Fruit fly (Drosophila melanogaster) whole organism, embryonic: ENCODE results near the gene Cyt-c1L.
A peak's percentile ranks its signal among the peaks of the same experiment; 100 is the strongest.

Experiments used
- Atf3 ChIP-seq: fragments of 200-800 bp; sonication (Bioruptor generic); optimal IDR thresholded peaks from 3 replicates; lab custom pipeline; 2016; ENCODE audit warnings: missing biosample characterization, missing genetic modification characterization
- BEAF-32 ChIP-seq: fragments of 200-800 bp; sonication (Bioruptor generic); optimal IDR thresholded peaks from 3 replicates; lab custom pipeline; 2017; ENCODE audit warnings: missing biosample characterization, missing genetic modification characterization, mild to moderate bottlenecking, moderate library complexity, missing genetic modification reagents
- CG15073 ChIP-seq: fragments of 200-800 bp; sonication (Bioruptor generic); optimal IDR thresholded peaks from 2 replicates; lab custom pipeline; 2016; ENCODE audit warnings: missing biosample characterization, missing genetic modification characterization
- CG1647 ChIP-seq: fragments of 200-800 bp; sonication (Bioruptor generic); optimal IDR thresholded peaks from 3 replicates; lab custom pipeline; 2016; ENCODE audit warnings: missing biosample characterization, missing genetic modification characterization
- CG17359 ChIP-seq: fragments of 200-800 bp; sonication (Bioruptor generic); optimal IDR thresholded peaks from 3 replicates; lab custom pipeline; 2018; ENCODE audit warnings: missing biosample characterization, mild to moderate bottlenecking, missing genetic modification characterization, moderate library complexity
- CG17385 ChIP-seq: fragments of 200-800 bp; sonication (Bioruptor generic); optimal IDR thresholded peaks from 3 replicates; lab custom pipeline; 2018; ENCODE audit warnings: missing biosample characterization, mild to moderate bottlenecking, missing genetic modification characterization
- CG17829 ChIP-seq: fragments of 200-800 bp; optimal IDR thresholded peaks from 2 replicates; lab custom pipeline; 2019; ENCODE audit warnings: missing biosample characterization, mild to moderate bottlenecking, missing genetic modification characterization, moderate library complexity
- CG18599 ChIP-seq: fragments of 200-800 bp; sonication (Bioruptor generic); optimal IDR thresholded peaks from 3 replicates; lab custom pipeline; 2017; ENCODE audit warnings: missing biosample characterization, missing genetic modification characterization, mild to moderate bottlenecking, moderate library complexity, missing genetic modification reagents
- CG2120 ChIP-seq: fragments of 200-800 bp; sonication (Bioruptor generic); optimal IDR thresholded peaks from 3 replicates; lab custom pipeline; 2016; ENCODE audit warnings: missing biosample characterization, missing genetic modification characterization
- CG32532 ChIP-seq: fragments of 200-800 bp; sonication (Bioruptor generic); IDR thresholded peaks from 2 replicates; pipeline ENCODE4 v1.3.6; 2022; ENCODE audit warnings: missing biosample characterization, missing genetic modification characterization
- CG34422 ChIP-seq: fragments of 200-800 bp; sonication (Bioruptor generic); IDR thresholded peaks from 3 replicates; pipeline ENCODE4 v1.3.6; 2022; ENCODE audit warnings: missing biosample characterization, missing genetic modification characterization
- CG4360 ChIP-seq: fragments of 200-800 bp; sonication (Bioruptor generic); IDR thresholded peaks from 2 replicates; pipeline ENCODE4 v1.3.6; 2022; ENCODE audit warnings: missing biosample characterization, missing genetic modification characterization
- CG6272 ChIP-seq: fragments of 200-800 bp; sonication (Bioruptor generic); IDR thresholded peaks from 2 replicates; pipeline ENCODE4 v1.3.6; 2022; ENCODE audit warnings: missing biosample characterization, missing genetic modification characterization
- CG6765 ChIP-seq: fragments of 200-800 bp; sonication (Bioruptor generic); optimal IDR thresholded peaks from 3 replicates; lab custom pipeline; 2017; ENCODE audit warnings: missing biosample characterization, mild to moderate bottlenecking, missing genetic modification characterization
- CG9876 ChIP-seq: fragments of 200-800 bp; sonication (Bioruptor generic); optimal IDR thresholded peaks from 2 replicates; lab custom pipeline; 2016; ENCODE audit warnings: missing biosample characterization, missing genetic modification characterization
- CG9932 ChIP-seq: fragments of 200-800 bp; sonication (Bioruptor generic); IDR thresholded peaks from 2 replicates; pipeline ENCODE4 v1.3.6; 2022; ENCODE audit warnings: missing biosample characterization, missing genetic modification characterization
- CTCF ChIP-seq: fragments of 200-800 bp; sonication (Bioruptor generic); optimal IDR thresholded peaks from 2 replicates; lab custom pipeline; 2017; ENCODE audit warnings: missing biosample characterization, mild to moderate bottlenecking, missing genetic modification characterization, moderate library complexity
- CrebB ChIP-seq: fragments of 200-800 bp; sonication (Bioruptor generic); optimal IDR thresholded peaks from 3 replicates; lab custom pipeline; 2018; ENCODE audit warnings: missing biosample characterization, mild to moderate bottlenecking, missing genetic modification characterization
- Dbx ChIP-seq: fragments of 200-800 bp; sonication (Bioruptor generic); IDR thresholded peaks from 3 replicates; pipeline ENCODE4 v1.3.6; 2022; ENCODE audit warnings: missing biosample characterization, missing genetic modification characterization
- Dip2 ChIP-seq: fragments of 200-800 bp; sonication (Bioruptor generic); IDR thresholded peaks from 2 replicates; pipeline ENCODE4 v1.3.6; 2022; ENCODE audit warnings: missing biosample characterization, missing genetic modification characterization
- Drgx ChIP-seq: fragments of 200-800 bp; sonication (Bioruptor generic); IDR thresholded peaks from 2 replicates; pipeline ENCODE4 v1.3.6; 2022; ENCODE audit warnings: missing biosample characterization, missing genetic modification characterization
- Elba2 ChIP-seq: fragments of 200-800 bp; sonication (Bioruptor generic); optimal IDR thresholded peaks from 3 replicates; lab custom pipeline; 2016; ENCODE audit warnings: missing biosample characterization, missing genetic modification characterization
- Fer3 ChIP-seq: fragments of 200-800 bp; sonication (Bioruptor generic); optimal IDR thresholded peaks from 2 replicates; lab custom pipeline; 2018; ENCODE audit warnings: missing biosample characterization, mild to moderate bottlenecking, missing genetic modification characterization, moderate library complexity
- Gug ChIP-seq: fragments of 200-800 bp; sonication (Bioruptor generic); IDR thresholded peaks from 4 replicates; pipeline ENCODE4 v1.3.6; 2022; ENCODE audit warnings: missing biosample characterization, missing genetic modification characterization
- Hr51 ChIP-seq, 2 experiments: fragments of 200-800 bp; sonication (Bioruptor generic); optimal IDR thresholded peaks; 2 replicates in 1 of 2; 3 replicates in 1 of 2; lab custom pipeline; 2016 to 2018; ENCODE audit warnings: missing biosample characterization in 2 of 2, missing genetic modification characterization in 2 of 2, mild to moderate bottlenecking in 1 of 2, moderate library complexity in 1 of 2
- NFAT ChIP-seq: fragments of 200-800 bp; sonication (Bioruptor generic); IDR thresholded peaks from 2 replicates; pipeline ENCODE4 v1.3.6; 2022; ENCODE audit warnings: missing biosample characterization, missing genetic modification characterization
- Sry-δ ChIP-seq: fragments of 200-800 bp; sonication (Bioruptor generic); optimal IDR thresholded peaks from 2 replicates; lab custom pipeline; 2016; ENCODE audit warnings: missing biosample characterization, missing genetic modification characterization
- YL-1 ChIP-seq: fragments of 200-800 bp; sonication (Bioruptor generic); optimal IDR thresholded peaks from 3 replicates; lab custom pipeline; 2017; ENCODE audit warnings: missing biosample characterization, mild to moderate bottlenecking, missing genetic modification characterization
- amos ChIP-seq: fragments of 200-800 bp; sonication (Bioruptor generic); IDR thresholded peaks from 2 replicates; pipeline ENCODE4 v1.3.6; 2022; ENCODE audit warnings: missing biosample characterization, missing genetic modification characterization; ENCODE audit not compliant: partially characterized antibody
- ara ChIP-seq: fragments of 200-800 bp; sonication (Bioruptor generic); IDR thresholded peaks from 2 replicates; pipeline ENCODE4 v1.3.6; 2022; ENCODE audit warnings: missing biosample characterization, missing genetic modification characterization
- ase ChIP-seq: fragments of 200-800 bp; sonication (Bioruptor generic); IDR thresholded peaks from 3 replicates; pipeline ENCODE4 v1.3.6; 2022; ENCODE audit warnings: missing biosample characterization, missing genetic modification characterization
- ato ChIP-seq: fragments of 200-800 bp; sonication (Bioruptor generic); IDR thresholded peaks from 2 replicates; pipeline ENCODE4 v1.3.6; 2022; ENCODE audit warnings: missing biosample characterization, missing genetic modification characterization; ENCODE audit not compliant: partially characterized antibody
- az2 ChIP-seq: fragments of 200-800 bp; sonication (Bioruptor generic); optimal IDR thresholded peaks from 3 replicates; lab custom pipeline; 2016; ENCODE audit warnings: missing biosample characterization, missing genetic modification characterization
- bab2 ChIP-seq: fragments of 200-800 bp; sonication (Bioruptor generic); optimal IDR thresholded peaks from 2 replicates; lab custom pipeline; 2016; ENCODE audit warnings: missing biosample characterization, missing genetic modification characterization
- bcd ChIP-seq: fragments of 200-800 bp; sonication (Bioruptor generic); optimal IDR thresholded peaks from 2 replicates; lab custom pipeline; 2017; ENCODE audit warnings: missing biosample characterization, mild to moderate bottlenecking, missing genetic modification characterization
- corto ChIP-seq: fragments of 200-800 bp; sonication (Bioruptor generic); optimal IDR thresholded peaks from 2 replicates; lab custom pipeline; 2016; ENCODE audit warnings: missing biosample characterization, mild to moderate bottlenecking, missing genetic modification characterization, moderate library complexity
- cwo ChIP-seq: fragments of 200-800 bp; sonication (Bioruptor generic); optimal IDR thresholded peaks from 3 replicates; lab custom pipeline; 2017; ENCODE audit warnings: missing biosample characterization, missing genetic modification characterization, mild to moderate bottlenecking, moderate library complexity, missing genetic modification reagents
- dan ChIP-seq: fragments of 200-800 bp; sonication (Bioruptor generic); IDR thresholded peaks from 2 replicates; pipeline ENCODE4 v1.3.6; 2022; ENCODE audit warnings: missing biosample characterization, missing genetic modification characterization
- gem ChIP-seq: fragments of 200-800 bp; sonication (Bioruptor generic); optimal IDR thresholded peaks from 2 replicates; lab custom pipeline; 2019; ENCODE audit warnings: missing biosample characterization, mild to moderate bottlenecking, missing genetic modification characterization, moderate library complexity
- lab ChIP-seq: fragments of 200-800 bp; sonication (Bioruptor generic); optimal IDR thresholded peaks from 3 replicates; lab custom pipeline; 2017; ENCODE audit warnings: missing biosample characterization, missing genetic modification characterization, mild to moderate bottlenecking, moderate library complexity, missing genetic modification reagents
- lbe ChIP-seq: fragments of 200-800 bp; sonication (Bioruptor generic); optimal IDR thresholded peaks from 2 replicates; lab custom pipeline; 2016; ENCODE audit warnings: missing biosample characterization, mild to moderate bottlenecking, missing genetic modification characterization
- lmd ChIP-seq: fragments of 200-800 bp; sonication (Bioruptor generic); IDR thresholded peaks from 2 replicates; pipeline ENCODE4 v1.3.6; 2022; ENCODE audit warnings: missing biosample characterization, missing genetic modification characterization
- p53 ChIP-seq: fragments of 200-800 bp; sonication (Bioruptor generic); optimal IDR thresholded peaks from 2 replicates; lab custom pipeline; 2016; ENCODE audit warnings: missing biosample characterization, missing genetic modification characterization
- pzg ChIP-seq: fragments of 200-800 bp; sonication (Bioruptor generic); optimal IDR thresholded peaks from 3 replicates; lab custom pipeline; 2018; ENCODE audit warnings: missing biosample characterization, mild to moderate bottlenecking, missing genetic modification characterization, moderate library complexity
- ranshi ChIP-seq: fragments of 200-800 bp; sonication (Bioruptor generic); IDR thresholded peaks from 2 replicates; pipeline ENCODE4 v1.3.6; 2022; ENCODE audit warnings: missing biosample characterization, missing genetic modification characterization
- slbo ChIP-seq: fragments of 200-800 bp; sonication (Bioruptor generic); IDR thresholded peaks from 2 replicates; pipeline ENCODE4 v1.3.6; 2022; ENCODE audit warnings: missing biosample characterization, missing genetic modification characterization
- sug ChIP-seq: fragments of 200-800 bp; optimal IDR thresholded peaks from 2 replicates; lab custom pipeline; 2019; ENCODE audit warnings: missing biosample characterization, mild to moderate bottlenecking, missing genetic modification characterization, moderate library complexity
- tin ChIP-seq: fragments of 200-800 bp; sonication (Bioruptor generic); optimal IDR thresholded peaks from 3 replicates; lab custom pipeline; 2016; ENCODE audit warnings: missing biosample characterization, missing genetic modification characterization

Gene Cyt-c1L

dm6 chr3R:29202418-29202817 is 1.5 kb downstream of the Cyt-c1L start, which contains the start of gene Mesh1 (continued):
- TF ChIP-seq BEAF-32 (GFP tag; lab: Kevin White, UChicago): peak; percentile 34
- peak; percentile 6 for TF ChIP-seq Sry-δ (GFP tag; lab: Kevin White, UChicago)
- no peak for TF ChIP-seq CG17829
- no peak for TF ChIP-seq CG34422
- TF ChIP-seq ranshi: no peak
- no peak for TF ChIP-seq CG6272 (GFP tag; lab: Robert Waterston, UW)
- TF ChIP-seq gem (tag; lab: Kevin White, UChicago): no peak
- no peak for TF ChIP-seq ase
- TF ChIP-seq CG17385 (GFP tag; lab: Kevin White, UChicago): no peak
- no peak for TF ChIP-seq CG17359 (tag; lab: Kevin White, UChicago)
- peak; percentile 38 for TF ChIP-seq pzg (GFP tag; lab: Kevin White, UChicago)
- no peak for TF ChIP-seq az2 (GFP tag; lab: Kevin White, UChicago)
- no peak for TF ChIP-seq CG9876
- TF ChIP-seq dan (GFP tag; lab: Robert Waterston, UW): no peak
- no peak for TF ChIP-seq amos

- no peak for TF ChIP-seq CrebB (tag; lab: Kevin White, UChicago)
- 0 out of 2 replicates have a peak, but pooled peaks have one; percentile 32 for TF ChIP-seq slbo (GFP tag; lab: Robert Waterston, UW)
- peak; percentile 7 for TF ChIP-seq bab2 (GFP tag; lab: Kevin White, UChicago)
- TF ChIP-seq Fer3 (tag; lab: Kevin White, UChicago): no peak
- TF ChIP-seq CG18599: peak; percentile 12
- TF ChIP-seq CG6765 (GFP tag; lab: Kevin White, UChicago): no peak
- no peak for TF ChIP-seq ato
- TF ChIP-seq Elba2: no peak
- no peak for TF ChIP-seq p53
- TF ChIP-seq CG15073 (GFP tag; lab: Kevin White, UChicago): no peak
- TF ChIP-seq lmd (GFP tag; lab: Robert Waterston, UW): peak; percentile 23; the same call in 1 of the 2 replicates
- TF ChIP-seq ara (GFP tag; lab: Robert Waterston, UW): peak; percentile 40; the same call in 1 of the 2 replicates
- TF ChIP-seq bcd (GFP tag; lab: Kevin White, UChicago): no peak
- peak; percentile 9 for TF ChIP-seq tin (GFP tag; lab: Kevin White, UChicago)
- peak; percentile 15 for TF ChIP-seq CG2120 (GFP tag; lab: Kevin White, UChicago)
- TF ChIP-seq Dip2: no peak
- TF ChIP-seq Dbx (GFP tag; lab: Robert Waterston, UW): peak; percentile 45; the same call in 1 of the 3 replicates
- no peak for TF ChIP-seq CTCF
- no peak for TF ChIP-seq CG17385 (GFP tag; lab: Kevin White, UChicago)
- peak; percentile 46 for TF ChIP-seq sug (tag; lab: Kevin White, UChicago)
- peak; percentile 75; the same call in 3 of the 4 replicates for TF ChIP-seq Gug
- TF ChIP-seq CG4360 (GFP tag; lab: Robert Waterston, UW): 0 out of 2 replicates have a peak, but pooled peaks have one; percentile 34
- peak; percentile 75 for TF ChIP-seq Drgx (GFP tag; lab: Robert Waterston, UW)
- TF ChIP-seq Hr51 (GFP tag; optimal IDR thresholded peaks at IDR 0.05; lab: Kevin White, UChicago): no peak
- peak; percentile 60 for TF ChIP-seq CG32532
- no peak for TF ChIP-seq Atf3 (GFP tag; lab: Kevin White, UChicago)
- TF ChIP-seq cwo: peak; percentile 89
- 0 out of 2 replicates have a peak, but pooled peaks have one; percentile 32 for TF ChIP-seq CG9932
- 0 out of 2 replicates have a peak, but pooled peaks have one; percentile 23 for TF ChIP-seq NFAT (GFP tag; lab: Robert Waterston, UW)
- peak; percentile 77 for TF ChIP-seq corto (GFP tag; lab: Kevin White, UChicago)
- no peak for TF ChIP-seq CG1647 (GFP tag; lab: Kevin White, UChicago)
- peak; percentile 21 for TF ChIP-seq lab (GFP tag; lab: Kevin White, UChicago)
- TF ChIP-seq amos: 0 out of 2 replicates have a peak, but pooled peaks have one; percentile 17
- peak; percentile 85 for TF ChIP-seq lbe (GFP tag; lab: Kevin White, UChicago)
- TF ChIP-seq YL-1: no peak
These were observed 3.9 kb downstream of the Cyt-c1L start, which contains the start of gene CG11899 for dm6 chr3R:29199807-29200693. TSS of gene CG11899 (plus strand) at chr3R:29200454.
